Fruit fly (Drosophila melanogaster): ENCODE results near the gene C3G.

Gene C3G

dm6 chrX:6741184-6741586, 62.2 kb downstream of the C3G start (continued):
- peak; percentile 98 for TF ChIP-seq zf30C (GFP tag; optimal IDR thresholded peaks at IDR 0.05)
- TF ChIP-seq esg (GFP tag; conservative IDR thresholded peaks at IDR 0.05) = no peak; the same call in 1 of the 2 replicates
- TF ChIP-seq CG2116 (GFP tag; optimal IDR thresholded peaks at IDR 0.05) = peak; percentile 86
- no peak for TF ChIP-seq CG15073 (GFP tag; optimal IDR thresholded peaks at IDR 0.05)
- TF ChIP-seq CG12391 (tag; optimal IDR thresholded peaks at IDR 0.05) = peak; percentile 48
- TF ChIP-seq CG18764 (GFP tag; optimal IDR thresholded peaks at IDR 0.05) = peak; percentile 18
- no peak for TF ChIP-seq TFAM (GFP tag; optimal IDR thresholded peaks at IDR 0.05)
- no peak for TF ChIP-seq kah (GFP tag; optimal IDR thresholded peaks at IDR 0.05)
- peak; percentile 64 for TF ChIP-seq trem (tag; optimal IDR thresholded peaks at IDR 0.05)
- TF ChIP-seq CG18262 (tag; optimal IDR thresholded peaks at IDR 0.05) = peak; percentile 24
- peak; percentile 62; the same call in 1 of the 2 replicates for TF ChIP-seq inv (GFP tag; IDR thresholded peaks at IDR 0.05; ENCODE audit: partially characterized antibody)
- peak; percentile 82 for TF ChIP-seq HmgZ (tag; optimal IDR thresholded peaks at IDR 0.05)
- TF ChIP-seq CG11247 (GFP tag; IDR thresholded peaks at IDR 0.05) = peak; percentile 35; the same call in 1 of the 2 replicates
- peak; percentile 86 for TF ChIP-seq pita (GFP tag; optimal IDR thresholded peaks at IDR 0.05)
- no peak; the same call in 2 of the 3 replicates for TF ChIP-seq B-H1 (GFP tag; IDR thresholded peaks at IDR 0.05)
- no peak for TF ChIP-seq MTF-1 (GFP tag; optimal IDR thresholded peaks at IDR 0.05; ENCODE audit: borderline replicate concordance)
- peak; percentile 73 for TF ChIP-seq lilli (GFP tag; optimal IDR thresholded peaks at IDR 0.05)
- peak in 1 of 2 experiments; percentile 27 for TF ChIP-seq insv (GFP tag; optimal IDR thresholded peaks at IDR 0.05)
- peak in 1 of 2 experiments; percentile 45 for TF ChIP-seq Hr51 (GFP tag; optimal IDR thresholded peaks at IDR 0.05)
- TF ChIP-seq fd102C (GFP tag; optimal IDR thresholded peaks at IDR 0.05) = no peak
- TF ChIP-seq ham (GFP tag; IDR thresholded peaks at IDR 0.05) = no peak
- TF ChIP-seq Xbp1 (GFP tag; optimal IDR thresholded peaks at IDR 0.05) = peak; percentile 61
- TF ChIP-seq aop (GFP tag; IDR thresholded peaks at IDR 0.05) = no peak
- no peak for TF ChIP-seq cad (GFP tag; optimal IDR thresholded peaks at IDR 0.05)
- no peak for TF ChIP-seq prd (optimal IDR thresholded peaks at IDR 0.05)
- TF ChIP-seq prd (GFP tag; IDR thresholded peaks at IDR 0.05) = peak; percentile 72
- peak; percentile 57 for TF ChIP-seq CG12659 (GFP tag; optimal IDR thresholded peaks at IDR 0.05)

dm6 chrX:6739936-6740668, 63.3 kb downstream of the C3G start, which contains the start of gene CG3168:
TSS of gene CG3168 (minus strand) at chrX:6739986.
- TF ChIP-seq CG7372 (GFP tag; IDR thresholded peaks at IDR 0.05) (no peak), C15 (GFP tag; IDR thresholded peaks at IDR 0.05) (no peak), sug (tag; optimal IDR thresholded peaks at IDR 0.05) (peak; percentile 7), CG7357 (GFP tag; IDR thresholded peaks at IDR 0.05) (no peak), chinmo (GFP tag; IDR thresholded peaks at IDR 0.05; ENCODE audit: partially characterized antibody) (0 out of 4 replicates have a peak, but pooled peaks have one; percentile 5), CG14441 (GFP tag; IDR thresholded peaks at IDR 0.05) (peak; percentile 23; the same call in 1 of the 2 replicates), CG12769 (tag; optimal IDR thresholded peaks at IDR 0.05) (peak; percentile 5), dm (GFP tag; optimal IDR thresholded peaks at IDR 0.05) (no peak), crol (GFP tag; IDR thresholded peaks at IDR 0.05) (0 out of 2 replicates have a peak, but pooled peaks have one; percentile 14), Ssrp (tag; optimal IDR thresholded peaks at IDR 0.05) (no peak), mirr (GFP tag; optimal IDR thresholded peaks at IDR 0.05) (no peak), CG18262 (tag; optimal IDR thresholded peaks at IDR 0.05) (no peak), Adf1 (GFP tag; IDR thresholded peaks at IDR 0.05) (peak; percentile 64; the same call in 1 of the 2 replicates), vvl (GFP tag; IDR thresholded peaks at IDR 0.05) (0 out of 2 replicates have a peak, but pooled peaks have one; percentile 16), nerfin-2 (GFP tag; IDR thresholded peaks at IDR 0.05; ENCODE audit: partially characterized antibody) (no peak)

Data from whole organism, embryonic.